Fruit fly (Drosophila melanogaster) S2 (cell line): ENCODE measurements around the gene Gat.

Experiments used
- CG8478 ChIP-seq: fragments of >200 bp; optimal IDR thresholded peaks from 2 replicates; lab custom pipeline; 2018
- CTCF ChIP-seq, 2 experiments: fragments of >200 bp; optimal IDR thresholded peaks; 2 replicates each; lab custom pipeline; 2018

The Gat gene

dm6 chr4:670905-671419 lies 41.5 kb downstream of the Gat start, which contains the start of gene CG11360:
CG11360 (plus strand) TSS chr4:671142.
- TF ChIP-seq CTCF (optimal IDR thresholded peaks at IDR 0.05; lab: Kevin White, UChicago) (no peak), CG8478 (lab: Kevin White, UChicago) (no peak)
